Fruit fly (Drosophila melanogaster) whole organism, embryonic: ENCODE measurements around the gene CG5377.
A peak's percentile ranks its signal among the peaks of the same experiment; 100 is the strongest.

Experiments used
- CG10654 ChIP-seq: fragments of 200-800 bp; sonication (Bioruptor generic); optimal IDR thresholded peaks from 2 replicates; lab custom pipeline; 2016; ENCODE audit warnings: missing biosample characterization, missing genetic modification characterization
- CG11247 ChIP-seq: fragments of 200-800 bp; sonication (Bioruptor generic); IDR thresholded peaks from 2 replicates; pipeline ENCODE4 v1.3.6; 2022; ENCODE audit warnings: missing biosample characterization, missing genetic modification characterization
- CG12155 ChIP-seq: fragments of 200-800 bp; sonication (Bioruptor generic); optimal IDR thresholded peaks from 3 replicates; lab custom pipeline; 2016; ENCODE audit warnings: missing biosample characterization, missing genetic modification characterization
- CG13296 ChIP-seq: fragments of 200-800 bp; sonication (Bioruptor generic); optimal IDR thresholded peaks from 3 replicates; lab custom pipeline; 2018; ENCODE audit warnings: missing biosample characterization, mild to moderate bottlenecking, missing genetic modification characterization
- CG13624 ChIP-seq: fragments of 200-800 bp; sonication (Bioruptor generic); optimal IDR thresholded peaks from 2 replicates; lab custom pipeline; 2016; ENCODE audit warnings: missing biosample characterization, missing genetic modification characterization
- CG13775 ChIP-seq: fragments of 200-800 bp; sonication (Bioruptor generic); optimal IDR thresholded peaks from 3 replicates; lab custom pipeline; 2017; ENCODE audit warnings: missing biosample characterization, mild to moderate bottlenecking, missing genetic modification characterization
- CG14667 ChIP-seq: fragments of 200-800 bp; sonication (Bioruptor generic); IDR thresholded peaks from 2 replicates; pipeline ENCODE4 v1.3.6; 2022; ENCODE audit warnings: missing biosample characterization, missing genetic modification characterization
- CG15269 ChIP-seq: fragments of 200-800 bp; sonication (Bioruptor generic); optimal IDR thresholded peaks from 2 replicates; lab custom pipeline; 2018; ENCODE audit warnings: missing biosample characterization, mild to moderate bottlenecking, missing genetic modification characterization, moderate library complexity
- CG15696 ChIP-seq: fragments of 200-800 bp; sonication (Bioruptor generic); optimal IDR thresholded peaks from 2 replicates; lab custom pipeline; 2019; ENCODE audit warnings: missing biosample characterization, mild to moderate bottlenecking, missing genetic modification characterization, moderate library complexity
- CG17186 ChIP-seq: fragments of 200-800 bp; sonication (Bioruptor generic); optimal IDR thresholded peaks from 3 replicates; lab custom pipeline; 2017; ENCODE audit warnings: missing biosample characterization, missing genetic modification reagents, missing genetic modification characterization
- CG3726 ChIP-seq: fragments of 200-800 bp; sonication (Bioruptor generic); IDR thresholded peaks from 3 replicates; pipeline ENCODE4, ENCODE4 v1.3.6; 2022; ENCODE audit warnings: missing biosample characterization, missing genetic modification characterization
- CG6683 ChIP-seq: fragments of 200-800 bp; sonication (Bioruptor generic); optimal IDR thresholded peaks from 2 replicates; lab custom pipeline; 2017; ENCODE audit warnings: missing biosample characterization, mild to moderate bottlenecking, missing genetic modification characterization, missing genetic modification reagents
- CkIIα-i1 ChIP-seq: fragments of 200-800 bp; sonication (Bioruptor generic); IDR thresholded peaks from 2 replicates; pipeline ENCODE4 v1.3.6; 2022; ENCODE audit warnings: missing biosample characterization, missing genetic modification characterization
- D19A ChIP-seq: fragments of 200-800 bp; optimal IDR thresholded peaks from 3 replicates; lab custom pipeline; 2019; ENCODE audit warnings: missing biosample characterization, mild to moderate bottlenecking, missing genetic modification characterization, moderate library complexity
- Dll ChIP-seq: fragments of 200-800 bp; sonication (Bioruptor generic); IDR thresholded peaks from 4 replicates; pipeline ENCODE4 v1.3.6; 2022; ENCODE audit warnings: missing biosample characterization, missing genetic modification characterization; ENCODE audit not compliant: partially characterized antibody
- Ets97D ChIP-seq: fragments of 200-800 bp; sonication (Bioruptor generic); optimal IDR thresholded peaks from 3 replicates; lab custom pipeline; 2016; ENCODE audit warnings: missing biosample characterization, missing genetic modification characterization
- Hand ChIP-seq: fragments of 200-800 bp; sonication (Bioruptor generic); optimal IDR thresholded peaks from 2 replicates; lab custom pipeline; 2017; ENCODE audit warnings: mild to moderate bottlenecking, missing biosample characterization, missing genetic modification reagents, missing genetic modification characterization
- Hey ChIP-seq: fragments of 200-800 bp; sonication (Bioruptor generic); optimal IDR thresholded peaks from 3 replicates; lab custom pipeline; 2018; ENCODE audit warnings: missing biosample characterization, mild to moderate bottlenecking, missing genetic modification characterization
- Hsf ChIP-seq: fragments of 200-800 bp; sonication (Bioruptor generic); optimal IDR thresholded peaks from 3 replicates; lab custom pipeline; 2016; ENCODE audit warnings: missing biosample characterization, missing genetic modification characterization
- NFAT ChIP-seq: fragments of 200-800 bp; sonication (Bioruptor generic); IDR thresholded peaks from 2 replicates; pipeline ENCODE4 v1.3.6; 2022; ENCODE audit warnings: missing biosample characterization, missing genetic modification characterization
- Oaz ChIP-seq: fragments of 200-800 bp; sonication (Bioruptor generic); IDR thresholded peaks from 2 replicates; pipeline ENCODE4 v1.3.6; 2022; ENCODE audit warnings: missing biosample characterization, missing genetic modification characterization
- Sox102F ChIP-seq: fragments of 200-800 bp; sonication (Bioruptor generic); optimal IDR thresholded peaks from 2 replicates; lab custom pipeline; 2018; ENCODE audit warnings: missing biosample characterization, mild to moderate bottlenecking, missing genetic modification characterization, moderate library complexity
- YL-1 ChIP-seq: fragments of 200-800 bp; sonication (Bioruptor generic); optimal IDR thresholded peaks from 3 replicates; lab custom pipeline; 2017; ENCODE audit warnings: missing biosample characterization, mild to moderate bottlenecking, missing genetic modification characterization
- al ChIP-seq: fragments of 200-800 bp; sonication (Bioruptor generic); IDR thresholded peaks from 2 replicates; pipeline ENCODE4 v1.3.6; 2022; ENCODE audit warnings: missing biosample characterization, missing genetic modification characterization
- ash1 ChIP-seq: fragments of 200-800 bp; sonication (Bioruptor generic); optimal IDR thresholded peaks from 2 replicates; lab custom pipeline; 2018; ENCODE audit warnings: missing biosample characterization, mild to moderate bottlenecking, missing genetic modification characterization
- btn ChIP-seq: fragments of 200-800 bp; sonication (Bioruptor generic); optimal IDR thresholded peaks from 2 replicates; lab custom pipeline; 2016; ENCODE audit warnings: missing biosample characterization, missing genetic modification characterization
- crc ChIP-seq: fragments of 200-800 bp; sonication (Bioruptor generic); optimal IDR thresholded peaks from 2 replicates; lab custom pipeline; 2016; ENCODE audit warnings: missing biosample characterization, missing genetic modification characterization
- crp ChIP-seq, 2 experiments: fragments of 200-800 bp; sonication (Bioruptor generic); optimal IDR thresholded peaks; 2 replicates in 1 of 2; 3 replicates in 1 of 2; lab custom pipeline; 2017; ENCODE audit warnings: missing biosample characterization in 2 of 2, missing genetic modification characterization in 2 of 2, mild to moderate bottlenecking in 1 of 2, moderate library complexity in 1 of 2
- emc ChIP-seq: fragments of 200-800 bp; sonication (Bioruptor generic); optimal IDR thresholded peaks from 2 replicates; lab custom pipeline; 2016; ENCODE audit warnings: missing biosample characterization, missing genetic modification characterization
- esg ChIP-seq: fragments of 200-800 bp; sonication (Bioruptor generic); conservative IDR thresholded peaks from 2 replicates; pipeline ENCODE4 v1.3.6; 2022; ENCODE audit warnings: missing biosample characterization, missing genetic modification characterization
- ewg ChIP-seq: fragments of 200-800 bp; sonication (Bioruptor generic); optimal IDR thresholded peaks from 3 replicates; lab custom pipeline; 2017; ENCODE audit warnings: mild to moderate bottlenecking, missing biosample characterization, missing genetic modification reagents, missing genetic modification characterization
- exex ChIP-seq: fragments of 200-800 bp; sonication (Bioruptor generic); optimal IDR thresholded peaks from 4 replicates; lab custom pipeline; 2018; ENCODE audit warnings: missing biosample characterization, mild to moderate bottlenecking, missing genetic modification characterization, moderate library complexity
- gfzf ChIP-seq: fragments of 200-800 bp; sonication (Bioruptor generic); optimal IDR thresholded peaks from 2 replicates; lab custom pipeline; 2016; ENCODE audit warnings: missing biosample characterization, mild to moderate bottlenecking, missing genetic modification characterization, moderate library complexity
- ind ChIP-seq: fragments of 200-800 bp; sonication (Bioruptor generic); optimal IDR thresholded peaks from 3 replicates; lab custom pipeline; 2016; ENCODE audit warnings: missing biosample characterization, missing genetic modification characterization
- insv ChIP-seq, 2 experiments: fragments of 200-800 bp; sonication (Bioruptor generic); optimal IDR thresholded peaks; 3 replicates each; lab custom pipeline; 2016 to 2018; ENCODE audit warnings: missing biosample characterization in 2 of 2, missing genetic modification characterization in 2 of 2
- nau ChIP-seq: fragments of 200-800 bp; sonication (Bioruptor generic); optimal IDR thresholded peaks from 3 replicates; lab custom pipeline; 2017; ENCODE audit warnings: missing biosample characterization, mild to moderate bottlenecking, missing genetic modification characterization, missing genetic modification reagents
- org-1 ChIP-seq: fragments of 200-800 bp; sonication (Bioruptor generic); optimal IDR thresholded peaks from 2 replicates; lab custom pipeline; 2017; ENCODE audit warnings: missing biosample characterization, missing genetic modification characterization
- pnt ChIP-seq: fragments of 200-800 bp; sonication (Bioruptor generic); optimal IDR thresholded peaks from 3 replicates; lab custom pipeline; 2016; ENCODE audit warnings: missing biosample characterization, missing genetic modification characterization
- repo ChIP-seq: fragments of 200-800 bp; sonication (Bioruptor generic); optimal IDR thresholded peaks from 2 replicates; lab custom pipeline; 2016; ENCODE audit warnings: missing biosample characterization, missing genetic modification characterization
- rib ChIP-seq: fragments of 200-800 bp; sonication (Bioruptor generic); IDR thresholded peaks from 2 replicates; pipeline ENCODE4 v1.3.6; 2022; ENCODE audit warnings: missing biosample characterization, missing genetic modification characterization
- row ChIP-seq: fragments of 200-800 bp; sonication (Bioruptor generic); IDR thresholded peaks from 3 replicates; pipeline ENCODE4 v1.3.6; 2022; ENCODE audit warnings: missing biosample characterization, missing genetic modification characterization
- slou ChIP-seq: fragments of 200-800 bp; sonication (Bioruptor generic); optimal IDR thresholded peaks from 3 replicates; lab custom pipeline; 2016; ENCODE audit warnings: missing biosample characterization, missing genetic modification characterization
- sob ChIP-seq: fragments of 200-800 bp; sonication (Bioruptor generic); IDR thresholded peaks from 2 replicates; pipeline ENCODE4 v1.3.6; 2022; ENCODE audit warnings: missing biosample characterization, missing genetic modification characterization
- tio ChIP-seq: fragments of 200-800 bp; sonication (Bioruptor generic); optimal IDR thresholded peaks from 2 replicates; lab custom pipeline; 2017; ENCODE audit warnings: missing biosample characterization, missing genetic modification characterization, inconsistent platforms
- trh ChIP-seq: fragments of 200-800 bp; sonication (Bioruptor generic); optimal IDR thresholded peaks from 2 replicates; lab custom pipeline; 2016; ENCODE audit warnings: missing biosample characterization, missing genetic modification characterization
- ttk ChIP-seq: fragments of 200-800 bp; sonication (Bioruptor generic); IDR thresholded peaks from 2 replicates; pipeline ENCODE4 v2.1.2; 2022; ENCODE audit warnings: missing biosample characterization, missing genetic modification characterization
- twi ChIP-seq: fragments of 200-800 bp; optimal IDR thresholded peaks from 2 replicates; lab custom pipeline; 2019; ENCODE audit warnings: missing biosample characterization, mild to moderate bottlenecking, missing genetic modification characterization, moderate library complexity
- unc-4 ChIP-seq: fragments of 200-800 bp; sonication (Bioruptor generic); IDR thresholded peaks from 2 replicates; pipeline ENCODE4 v1.3.6; 2022; ENCODE audit warnings: missing biosample characterization, missing genetic modification characterization; ENCODE audit not compliant: partially characterized antibody
- usp ChIP-seq: fragments of >200 bp; optimal IDR thresholded peaks from 2 replicates; lab custom pipeline; 2017; ENCODE audit warnings: missing biosample characterization, missing genetic modification characterization
- zf30C ChIP-seq: fragments of 200-800 bp; sonication (Bioruptor generic); optimal IDR thresholded peaks from 3 replicates; lab custom pipeline; 2018; ENCODE audit warnings: missing biosample characterization, mild to moderate bottlenecking, missing genetic modification characterization

The CG5377 gene

dm6 chr3R:22468829-22469487 is 1.0 kb upstream of the CG5377 start (continued):
- peak; percentile 88 for TF ChIP-seq Sox102F
- peak; percentile 72 for TF ChIP-seq Hey (tag; lab: Kevin White, UChicago)
- TF ChIP-seq CG11247 (GFP tag; lab: Robert Waterston, UW) = peak; percentile 81
- TF ChIP-seq repo (GFP tag; lab: Kevin White, UChicago) = peak; percentile 72
- peak; percentile 75 for TF ChIP-seq rib (GFP tag; lab: Robert Waterston, UW)
- peak; percentile 78 for TF ChIP-seq emc (GFP tag; lab: Kevin White, UChicago)
- TF ChIP-seq Oaz (GFP tag; lab: Robert Waterston, UW) = peak; percentile 74
- TF ChIP-seq tio = no peak
- TF ChIP-seq CG13624 = peak; percentile 89
- peak; percentile 50 for TF ChIP-seq Ets97D (GFP tag; lab: Kevin White, UChicago)
- TF ChIP-seq exex (tag; lab: Kevin White, UChicago) = peak; percentile 65
- TF ChIP-seq org-1 (GFP tag; lab: Kevin White, UChicago) = peak; percentile 91
- peak; percentile 81 for TF ChIP-seq CG6683
- TF ChIP-seq zf30C (GFP tag; lab: Kevin White, UChicago) = no peak
- peak; percentile 90 for TF ChIP-seq sob (GFP tag; lab: Robert Waterston, UW)
- no peak for TF ChIP-seq Dll (GFP tag; lab: Robert Waterston, UW)
- peak; percentile 87 for TF ChIP-seq slou (GFP tag; lab: Kevin White, UChicago)
- peak; percentile 75 for TF ChIP-seq CG13775 (GFP tag; lab: Kevin White, UChicago)
- TF ChIP-seq CkIIα-i1 = peak; percentile 33; the same call in 1 of the 2 replicates
- TF ChIP-seq ewg (GFP tag; lab: Kevin White, UChicago) = peak; percentile 83
- peak; percentile 69 for TF ChIP-seq NFAT
- TF ChIP-seq esg = peak; percentile 83
- peak; percentile 70 for TF ChIP-seq btn (GFP tag; lab: Kevin White, UChicago)
- TF ChIP-seq ind (GFP tag; lab: Kevin White, UChicago) = peak; percentile 90
- TF ChIP-seq CG10654 (GFP tag; lab: Kevin White, UChicago) = peak; percentile 77
- TF ChIP-seq CG17186 = peak; percentile 10
- peak; percentile 79 for TF ChIP-seq D19A (tag; lab: Kevin White, UChicago)
- no peak for TF ChIP-seq twi (tag; lab: Kevin White, UChicago)
- TF ChIP-seq YL-1 (GFP tag; lab: Kevin White, UChicago) = peak; percentile 22
- TF ChIP-seq CG12155 = peak; percentile 79
- peak; percentile 91 for TF ChIP-seq CG15269
- TF ChIP-seq gfzf (GFP tag; lab: Kevin White, UChicago) = no peak
- peak; percentile 92 for TF ChIP-seq Hand
- TF ChIP-seq nau (GFP tag; lab: Kevin White, UChicago) = no peak
- TF ChIP-seq crc (GFP tag; lab: Kevin White, UChicago) = peak; percentile 83
- peak in 1 of 2 experiments; percentile 28 for TF ChIP-seq crp (GFP tag; optimal IDR thresholded peaks at IDR 0.05; lab: Kevin White, UChicago)
- peak; percentile 83 for TF ChIP-seq Hsf (GFP tag; lab: Kevin White, UChicago)
- peak; percentile 76; the same call in 2 of the 3 replicates for TF ChIP-seq CG3726 (GFP tag; lab: Robert Waterston, UW)
- peak; percentile 91 for TF ChIP-seq CG13296 (GFP tag; lab: Kevin White, UChicago)
- TF ChIP-seq CG15696 (tag; lab: Kevin White, UChicago) = peak; percentile 10
- TF ChIP-seq trh (GFP tag; lab: Kevin White, UChicago) = peak; percentile 50
- TF ChIP-seq pnt = peak; percentile 85
- TF ChIP-seq al (GFP tag; lab: Robert Waterston, UW) = peak; percentile 76
- TF ChIP-seq unc-4 (GFP tag; lab: Robert Waterston, UW) = no peak
- TF ChIP-seq insv (GFP tag; optimal IDR thresholded peaks at IDR 0.05; lab: Kevin White, UChicago) = no peak
- peak; percentile 82 for TF ChIP-seq CG14667
- TF ChIP-seq ash1 (GFP tag; lab: Kevin White, UChicago) = peak; percentile 50
- peak; percentile 93 for TF ChIP-seq row (GFP tag; lab: Robert Waterston, UW)
- TF ChIP-seq ttk = peak; percentile 74
- no peak for TF ChIP-seq usp
